Fruit fly (Drosophila melanogaster) whole organism, embryonic: Measurements from ENCODE around the gene Elp4.

Experiments
- B-H2 ChIP-seq: fragments of 200-800 bp; sonication (Bioruptor generic); optimal IDR thresholded peaks from 2 replicates; lab custom pipeline; 2018; ENCODE audit warnings: missing biosample characterization, mild to moderate bottlenecking, missing genetic modification characterization
- BEAF-32 ChIP-seq: fragments of 200-800 bp; sonication (Bioruptor generic); optimal IDR thresholded peaks from 3 replicates; lab custom pipeline; 2017; ENCODE audit warnings: missing biosample characterization, missing genetic modification characterization, mild to moderate bottlenecking, moderate library complexity, missing genetic modification reagents
- CG10267 ChIP-seq: fragments of 200-800 bp; sonication (Bioruptor generic); optimal IDR thresholded peaks from 2 replicates; lab custom pipeline; 2018; ENCODE audit warnings: missing biosample characterization, mild to moderate bottlenecking, missing genetic modification characterization, moderate library complexity
- CG10543 ChIP-seq: fragments of 200-800 bp; sonication (Bioruptor generic); optimal IDR thresholded peaks from 3 replicates; lab custom pipeline; 2017; ENCODE audit warnings: missing biosample characterization, mild to moderate bottlenecking, missing genetic modification characterization, moderate library complexity
- CG12104 ChIP-seq: fragments of 200-800 bp; sonication (Bioruptor generic); optimal IDR thresholded peaks from 3 replicates; lab custom pipeline; 2016; ENCODE audit warnings: missing biosample characterization, missing genetic modification characterization
- CG12942 ChIP-seq: fragments of 200-800 bp; sonication (Bioruptor generic); optimal IDR thresholded peaks from 3 replicates; lab custom pipeline; 2016; ENCODE audit warnings: missing biosample characterization, missing genetic modification characterization
- CG13424 ChIP-seq: fragments of 200-800 bp; sonication (Bioruptor generic); optimal IDR thresholded peaks from 2 replicates; lab custom pipeline; 2019; ENCODE audit warnings: missing biosample characterization, mild to moderate bottlenecking, missing genetic modification characterization, moderate library complexity
- CG14860 ChIP-seq: fragments of 200-800 bp; sonication (Bioruptor generic); IDR thresholded peaks from 3 replicates; pipeline ENCODE4 v1.3.6; 2022; ENCODE audit warnings: missing biosample characterization, missing genetic modification characterization; ENCODE audit not compliant: partially characterized antibody
- CG15269 ChIP-seq: fragments of 200-800 bp; sonication (Bioruptor generic); optimal IDR thresholded peaks from 2 replicates; lab custom pipeline; 2018; ENCODE audit warnings: missing biosample characterization, mild to moderate bottlenecking, missing genetic modification characterization, moderate library complexity
- CG15514 ChIP-seq: fragments of 200-800 bp; sonication (Bioruptor generic); optimal IDR thresholded peaks from 3 replicates; lab custom pipeline; 2017; ENCODE audit warnings: missing biosample characterization, missing genetic modification characterization, mild to moderate bottlenecking, moderate library complexity, missing genetic modification reagents
- CG17328 ChIP-seq: fragments of 200-800 bp; sonication (Bioruptor generic); IDR thresholded peaks from 2 replicates; pipeline ENCODE4 v1.3.6; 2022; ENCODE audit warnings: missing biosample characterization, missing genetic modification characterization
- CG18619 ChIP-seq: fragments of 200-800 bp; sonication (Bioruptor generic); optimal IDR thresholded peaks from 3 replicates; lab custom pipeline; 2017; ENCODE audit warnings: missing biosample characterization, mild to moderate bottlenecking, missing genetic modification characterization
- CG2712 ChIP-seq: fragments of 200-800 bp; optimal IDR thresholded peaks from 3 replicates; lab custom pipeline; 2019; ENCODE audit warnings: missing biosample characterization, mild to moderate bottlenecking, missing genetic modification characterization, moderate library complexity
- CG32532 ChIP-seq: fragments of 200-800 bp; sonication (Bioruptor generic); IDR thresholded peaks from 2 replicates; pipeline ENCODE4 v1.3.6; 2022; ENCODE audit warnings: missing biosample characterization, missing genetic modification characterization
- CG34376 ChIP-seq: fragments of 200-800 bp; sonication (Bioruptor generic); optimal IDR thresholded peaks from 2 replicates; lab custom pipeline; 2018; ENCODE audit warnings: missing biosample characterization, mild to moderate bottlenecking, missing genetic modification characterization
- CG3847 ChIP-seq: fragments of 200-800 bp; sonication (Bioruptor generic); IDR thresholded peaks from 2 replicates; pipeline ENCODE4 v1.3.6; 2022; ENCODE audit warnings: missing biosample characterization, missing genetic modification characterization
- CG4328 ChIP-seq: fragments of 200-800 bp; sonication (Bioruptor generic); optimal IDR thresholded peaks from 3 replicates; lab custom pipeline; 2017; ENCODE audit warnings: missing biosample characterization, missing genetic modification reagents, missing genetic modification characterization
- CG4820 ChIP-seq: fragments of 200-800 bp; sonication (Bioruptor generic); optimal IDR thresholded peaks from 3 replicates; lab custom pipeline; 2016; ENCODE audit warnings: missing biosample characterization, missing genetic modification characterization
- CG5953 ChIP-seq: fragments of 200-800 bp; sonication (Bioruptor generic); IDR thresholded peaks from 2 replicates; pipeline ENCODE4 v1.3.6; 2022; ENCODE audit warnings: missing biosample characterization, missing genetic modification characterization
- CG8359 ChIP-seq: fragments of 200-800 bp; sonication (Bioruptor generic); optimal IDR thresholded peaks from 2 replicates; lab custom pipeline; 2017; ENCODE audit warnings: missing biosample characterization, mild to moderate bottlenecking, missing genetic modification characterization, borderline replicate concordance
- CG9797 ChIP-seq: fragments of 200-800 bp; sonication (Bioruptor generic); optimal IDR thresholded peaks from 3 replicates; lab custom pipeline; 2018; ENCODE audit warnings: missing biosample characterization, mild to moderate bottlenecking, missing genetic modification characterization
- CG9932 ChIP-seq: fragments of 200-800 bp; sonication (Bioruptor generic); IDR thresholded peaks from 2 replicates; pipeline ENCODE4 v1.3.6; 2022; ENCODE audit warnings: missing biosample characterization, missing genetic modification characterization
- D19A ChIP-seq: fragments of 200-800 bp; optimal IDR thresholded peaks from 3 replicates; lab custom pipeline; 2019; ENCODE audit warnings: missing biosample characterization, mild to moderate bottlenecking, missing genetic modification characterization, moderate library complexity
- Dp ChIP-seq: fragments of 200-800 bp; sonication (Bioruptor generic); optimal IDR thresholded peaks from 2 replicates; lab custom pipeline; 2018; ENCODE audit warnings: missing biosample characterization, mild to moderate bottlenecking, missing genetic modification characterization, moderate library complexity
- HLH54F ChIP-seq: fragments of 200-800 bp; sonication (Bioruptor generic); optimal IDR thresholded peaks from 3 replicates; lab custom pipeline; 2016; ENCODE audit warnings: missing biosample characterization, missing genetic modification characterization
- Hsf ChIP-seq: fragments of 200-800 bp; sonication (Bioruptor generic); optimal IDR thresholded peaks from 3 replicates; lab custom pipeline; 2016; ENCODE audit warnings: missing biosample characterization, missing genetic modification characterization
- MBD-R2 ChIP-seq: fragments of 200-800 bp; sonication (Bioruptor generic); IDR thresholded peaks from 2 replicates; pipeline ENCODE4 v1.3.6; 2022; ENCODE audit warnings: missing biosample characterization, missing genetic modification characterization
- Mrtf ChIP-seq: fragments of 200-800 bp; sonication (Bioruptor generic); IDR thresholded peaks from 3 replicates; pipeline ENCODE4 v1.3.6; 2022; ENCODE audit warnings: missing biosample characterization, missing genetic modification characterization
- NfI ChIP-seq: fragments of 200-800 bp; sonication (Bioruptor generic); optimal IDR thresholded peaks from 3 replicates; lab custom pipeline; 2018; ENCODE audit warnings: missing biosample characterization, mild to moderate bottlenecking, missing genetic modification characterization, moderate library complexity
- Rfx ChIP-seq: fragments of 200-800 bp; sonication (Bioruptor generic); IDR thresholded peaks from 2 replicates; pipeline ENCODE4 v1.3.6; 2022; ENCODE audit warnings: missing biosample characterization, missing genetic modification characterization
- Sin3A ChIP-seq: fragments of >200 bp; optimal IDR thresholded peaks from 2 replicates; lab custom pipeline; 2018
- chm ChIP-seq: fragments of 200-800 bp; sonication (Bioruptor generic); IDR thresholded peaks from 2 replicates; pipeline ENCODE4 v1.3.6; 2022; ENCODE audit warnings: missing biosample characterization, missing genetic modification characterization
- crc ChIP-seq: fragments of 200-800 bp; sonication (Bioruptor generic); optimal IDR thresholded peaks from 2 replicates; lab custom pipeline; 2016; ENCODE audit warnings: missing biosample characterization, missing genetic modification characterization
- dysf ChIP-seq: fragments of 200-800 bp; sonication (Bioruptor generic); IDR thresholded peaks from 3 replicates; pipeline ENCODE4 v1.3.6; 2022; ENCODE audit warnings: missing biosample characterization, missing genetic modification characterization
- gfzf ChIP-seq: fragments of 200-800 bp; sonication (Bioruptor generic); optimal IDR thresholded peaks from 2 replicates; lab custom pipeline; 2016; ENCODE audit warnings: missing biosample characterization, mild to moderate bottlenecking, missing genetic modification characterization, moderate library complexity
- gro ChIP-seq: fragments of 200-800 bp; sonication (Bioruptor generic); optimal IDR thresholded peaks from 2 replicates; lab custom pipeline; 2016; ENCODE audit warnings: missing biosample characterization, missing genetic modification characterization
- h ChIP-seq: fragments of >200 bp; optimal IDR thresholded peaks from 2 replicates; lab custom pipeline; 2017
- klu ChIP-seq: fragments of 200-800 bp; sonication (Bioruptor generic); IDR thresholded peaks from 2 replicates; pipeline ENCODE4 v1.3.6; 2022; ENCODE audit warnings: missing biosample characterization, missing genetic modification characterization
- lola ChIP-seq, 3 experiments: fragments of >200 bp in 2 of 3; fragments of 200-800 bp in 1 of 3; sonication (Bioruptor generic) in 1 of 3; optimal IDR thresholded peaks; 2 replicates each; lab custom pipeline; 2017 to 2019; ENCODE audit warnings: missing biosample characterization in 3 of 3, missing genetic modification characterization in 3 of 3, mild to moderate bottlenecking in 1 of 3, moderate library complexity in 1 of 3
- phol ChIP-seq: fragments of 200-800 bp; sonication (Bioruptor generic); optimal IDR thresholded peaks from 3 replicates; lab custom pipeline; 2018; ENCODE audit warnings: missing biosample characterization, mild to moderate bottlenecking, missing genetic modification characterization, moderate library complexity
- repo ChIP-seq: fragments of 200-800 bp; sonication (Bioruptor generic); optimal IDR thresholded peaks from 2 replicates; lab custom pipeline; 2016; ENCODE audit warnings: missing biosample characterization, missing genetic modification characterization
- seq ChIP-seq: fragments of 200-800 bp; sonication (Bioruptor generic); IDR thresholded peaks from 2 replicates; pipeline ENCODE4 v1.3.6; 2022; ENCODE audit warnings: missing biosample characterization, missing genetic modification characterization
- slou ChIP-seq: fragments of 200-800 bp; sonication (Bioruptor generic); optimal IDR thresholded peaks from 3 replicates; lab custom pipeline; 2016; ENCODE audit warnings: missing biosample characterization, missing genetic modification characterization
- sqz ChIP-seq: fragments of 200-800 bp; sonication (Bioruptor generic); optimal IDR thresholded peaks from 3 replicates; lab custom pipeline; 2018; ENCODE audit warnings: missing biosample characterization, mild to moderate bottlenecking, missing genetic modification characterization
- stwl ChIP-seq: fragments of 200-800 bp; sonication (Bioruptor generic); optimal IDR thresholded peaks from 3 replicates; lab custom pipeline; 2018; ENCODE audit warnings: missing biosample characterization, mild to moderate bottlenecking, missing genetic modification characterization, moderate library complexity
- sug ChIP-seq: fragments of 200-800 bp; optimal IDR thresholded peaks from 2 replicates; lab custom pipeline; 2019; ENCODE audit warnings: missing biosample characterization, mild to moderate bottlenecking, missing genetic modification characterization, moderate library complexity
- tll ChIP-seq, 2 experiments: fragments of 200-800 bp in 1 of 2; fragments of >200 bp in 1 of 2; sonication (Bioruptor generic) in 1 of 2; optimal IDR thresholded peaks; 2 replicates each; lab custom pipeline; 2017 to 2019; ENCODE audit warnings: missing biosample characterization in 2 of 2, missing genetic modification characterization in 2 of 2, mild to moderate bottlenecking in 1 of 2, moderate library complexity in 1 of 2
- toy ChIP-seq: fragments of 200-800 bp; sonication (Bioruptor generic); IDR thresholded peaks from 2 replicates; pipeline ENCODE4 v1.3.6; 2022; ENCODE audit warnings: missing biosample characterization, missing genetic modification characterization
- vvl ChIP-seq: fragments of 200-800 bp; sonication (Bioruptor generic); IDR thresholded peaks from 2 replicates; pipeline ENCODE4 v1.3.6; 2022; ENCODE audit warnings: missing biosample characterization, missing genetic modification characterization
- zf30C ChIP-seq: fragments of 200-800 bp; sonication (Bioruptor generic); optimal IDR thresholded peaks from 3 replicates; lab custom pipeline; 2018; ENCODE audit warnings: missing biosample characterization, mild to moderate bottlenecking, missing genetic modification characterization

Elp4 gene

DNA sequence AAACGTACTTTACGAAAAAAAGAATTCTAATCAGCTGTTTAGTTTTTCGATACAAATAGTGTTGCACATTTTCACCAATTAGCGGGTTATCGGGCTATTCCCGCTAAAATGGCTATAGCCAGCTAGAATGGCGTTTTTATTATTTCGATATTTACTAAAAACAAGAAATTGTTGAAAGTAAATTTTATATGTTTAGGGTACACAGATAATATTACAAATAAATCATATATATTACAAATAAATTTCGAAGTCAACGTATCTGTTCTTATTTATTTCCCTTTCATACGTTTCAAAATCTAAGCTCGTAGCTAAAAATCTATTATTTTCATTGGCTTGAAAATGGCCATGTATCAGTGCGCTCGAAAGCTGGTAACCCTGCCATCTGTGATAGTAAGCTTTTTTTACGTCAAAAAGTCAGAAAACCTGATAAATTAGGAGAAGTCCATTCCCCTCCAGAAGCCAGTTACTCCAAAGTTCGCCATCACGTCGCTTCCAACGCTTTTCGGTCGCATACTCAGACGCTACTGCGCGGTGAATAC, 4.0 kb upstream of the Elp4 start, which contains the start of the genes CG7382 and cl:
Gene CG7382 (minus strand): TSS at position 51 of the 539 bp plus-strand sequence.
Gene cl (plus strand): TSS at position 290 of the 539 bp plus-strand sequence.
- no peak for TF ChIP-seq zf30C (GFP tag; lab: Kevin White, UChicago)
- peak; percentile 64 for TF ChIP-seq CG10267 (tag; lab: Kevin White, UChicago)
- TF ChIP-seq chm (GFP tag; lab: Robert Waterston, UW), result 0 out of 2 replicates have a peak, but pooled peaks have one; percentile 33
- peak; percentile 69 for TF ChIP-seq CG3847 (GFP tag; lab: Robert Waterston, UW)
- peak; percentile 24 for TF ChIP-seq Hsf (GFP tag; lab: Kevin White, UChicago)
- peak; percentile 41 for TF ChIP-seq CG15514 (GFP tag; lab: Kevin White, UChicago)
- TF ChIP-seq CG12942 (GFP tag; lab: Kevin White, UChicago), result peak; percentile 17
- peak; percentile 18 for TF ChIP-seq CG4328
- TF ChIP-seq repo (GFP tag; lab: Kevin White, UChicago), result no peak
- peak; percentile 31 for TF ChIP-seq CG9797
- no peak for TF ChIP-seq gro (GFP tag; lab: Kevin White, UChicago)
- peak; percentile 72 for TF ChIP-seq phol (tag; lab: Kevin White, UChicago)
- peak; percentile 65 for TF ChIP-seq sqz (GFP tag; lab: Kevin White, UChicago)
- TF ChIP-seq stwl, result peak; percentile 4
- TF ChIP-seq NfI, result peak; percentile 43
- no peak for TF ChIP-seq Mrtf (GFP tag; lab: Robert Waterston, UW)
- peak; percentile 33 for TF ChIP-seq CG34376 (GFP tag; lab: Kevin White, UChicago)
- TF ChIP-seq CG13424, result peak; percentile 73
- peak; percentile 57 for TF ChIP-seq CG10543 (GFP tag; lab: Kevin White, UChicago)
- TF ChIP-seq CG18619 (GFP tag; lab: Kevin White, UChicago), result peak; percentile 27
- TF ChIP-seq seq (GFP tag; lab: Robert Waterston, UW), result no peak
- no peak for TF ChIP-seq crc (GFP tag; lab: Kevin White, UChicago)
- peak; percentile 76 for TF ChIP-seq CG9932
- TF ChIP-seq CG8359, result no peak
- TF ChIP-seq slou (GFP tag; lab: Kevin White, UChicago), result peak; percentile 23
- TF ChIP-seq h (lab: Kevin White, UChicago), result no peak
- peak; percentile 30 for TF ChIP-seq D19A (tag; lab: Kevin White, UChicago)
- TF ChIP-seq CG4820 (GFP tag; lab: Kevin White, UChicago), result peak; percentile 33
- TF ChIP-seq sug (tag; lab: Kevin White, UChicago), result peak; percentile 81
- TF ChIP-seq lola (GFP tag; optimal IDR thresholded peaks at IDR 0.05; lab: Kevin White, UChicago), result peak in 1 of 3 experiments; percentile 54
- no peak for TF ChIP-seq CG14860
- peak; percentile 60 for TF ChIP-seq gfzf
- peak; percentile 4 for TF ChIP-seq Dp (GFP tag; lab: Kevin White, UChicago)
- TF ChIP-seq B-H2 (GFP tag; lab: Kevin White, UChicago), result peak; percentile 28
- peak; percentile 56 for TF ChIP-seq BEAF-32 (GFP tag; lab: Kevin White, UChicago)
- TF ChIP-seq HLH54F (GFP tag; lab: Kevin White, UChicago), result peak; percentile 31
- peak; percentile 81 for TF ChIP-seq Sin3A (lab: Kevin White, UChicago)
- peak; percentile 40; the same call in 1 of the 2 replicates for TF ChIP-seq Rfx
- peak; percentile 62 for TF ChIP-seq CG2712
- peak; percentile 38; the same call in 1 of the 2 replicates for TF ChIP-seq MBD-R2 (GFP tag; lab: Robert Waterston, UW)
- no peak for TF ChIP-seq dysf
- TF ChIP-seq vvl, result no peak
- peak; percentile 35 for TF ChIP-seq CG15269 (tag; lab: Kevin White, UChicago)
- no peak for TF ChIP-seq CG5953 (GFP tag; lab: Robert Waterston, UW)
- peak; percentile 60 for TF ChIP-seq CG12104
- TF ChIP-seq klu (GFP tag; lab: Robert Waterston, UW), result no peak
- peak; percentile 21 to 53 for TF ChIP-seq tll (GFP tag; optimal IDR thresholded peaks at IDR 0.05; lab: Kevin White, UChicago)
- no peak for TF ChIP-seq toy (GFP tag; lab: Robert Waterston, UW)
- no peak for TF ChIP-seq CG17328 (GFP tag; lab: Robert Waterston, UW)
- 0 out of 2 replicates have a peak, but pooled peaks have one; percentile 30 for TF ChIP-seq CG32532 (GFP tag; lab: Robert Waterston, UW)
